Worm (Caenorhabditis elegans): ENCODE data around the gene mdt-17.

DNA sequence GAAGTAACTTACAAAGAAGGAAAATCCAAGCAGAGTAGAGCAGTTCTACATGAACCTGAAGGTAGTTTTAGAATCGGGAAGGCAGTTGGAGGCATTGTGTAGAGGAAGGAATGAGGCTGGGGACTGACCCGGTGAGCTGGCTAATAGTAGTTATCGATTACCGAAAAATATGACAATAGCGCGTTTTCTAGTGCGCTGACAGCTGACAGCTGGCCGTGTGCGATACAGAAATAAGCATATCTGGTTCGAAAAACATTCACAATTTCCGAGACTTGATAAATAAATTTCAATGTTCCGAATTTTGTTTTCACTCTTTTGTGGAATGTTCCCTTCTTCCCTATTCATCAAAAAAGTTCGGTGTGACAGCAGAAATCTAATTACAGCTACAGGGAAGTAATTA, 61.0 kb downstream of the mdt-17 start, which contains the start of the genes fbxb-59 and srbc-34:
- TF ChIP-seq nhr-237 (tag; optimal IDR thresholded peaks at IDR 0.05) (no peak), dpl-1 (GFP tag; optimal IDR thresholded peaks at IDR 0.05) (no peak), snpc-4 (tag; optimal IDR thresholded peaks at IDR 0.05) (no peak), hlh-17 (GFP tag; optimal IDR thresholded peaks at IDR 0.05; ENCODE audit: borderline replicate concordance) (no peak), egl-27 (tag; optimal IDR thresholded peaks at IDR 0.05) (no peak)

Measured in whole organism, L1 larva.